Fruit fly (Drosophila melanogaster) whole organism: ENCODE data around the gene ssp.

Source experiments
- CG8478 ChIP-seq: fragments of >200 bp; optimal IDR thresholded peaks from 2 replicates; lab custom pipeline; 2018; ENCODE audit warnings: inconsistent platforms
- Dll ChIP-seq: fragments of >200 bp; optimal IDR thresholded peaks from 2 replicates; lab custom pipeline; 2017

- no peak for TF ChIP-seq CG8478 (lab: Kevin White, UChicago)
- TF ChIP-seq Dll (lab: Kevin White, UChicago) = no peak
Observed at dm6 chr3L:12131918-12132317, 13.9 kb downstream of the ssp start, which contains the start of gene DEF8.
